Worm (Caenorhabditis elegans) whole organism, L4 larva: ENCODE measurements around the gene ceh-13.

Experiments
- D1046.2 ChIP-seq: fragments of 200-800 bp; sonication (Bioruptor generic); IDR thresholded peaks from 2 replicates; pipeline ENCODE4 v1.3.6; 2022; ENCODE audit warnings: missing genetic modification characterization, missing compliant biosample characterization
- F10B5.3 ChIP-seq: sonication (generic microtip); optimal IDR thresholded peaks from 2 replicates; lab custom pipeline; 2016; ENCODE audit warnings: mild to moderate bottlenecking, missing genetic modification characterization, missing compliant biosample characterization
- F26F4.8 ChIP-seq: fragments of 200-800 bp; sonication (Bioruptor generic); conservative IDR thresholded peaks from 2 replicates; pipeline ENCODE4 v1.3.6; 2022; ENCODE audit warnings: missing genetic modification characterization, missing compliant biosample characterization
- F37D6.2 ChIP-seq: sonication (generic microtip); optimal IDR thresholded peaks from 2 replicates; lab custom pipeline; 2016; ENCODE audit warnings: mild to moderate bottlenecking, missing genetic modification characterization, missing compliant biosample characterization
- F49E8.2 ChIP-seq: sonication (generic microtip); optimal IDR thresholded peaks from 2 replicates; lab custom pipeline; 2016; ENCODE audit warnings: missing compliant biosample characterization, mild to moderate bottlenecking, missing genetic modification characterization, borderline replicate concordance
- R02D3.7 ChIP-seq: fragments of 150-350 bp; sonication (generic microtip); optimal IDR thresholded peaks from 3 replicates; lab custom pipeline; 2014; ENCODE audit warnings: missing biosample characterization, missing genetic modification characterization
- T20F7.1 ChIP-seq: fragments of 200-800 bp; sonication (Bioruptor generic); optimal IDR thresholded peaks from 2 replicates; lab custom pipeline; 2018; ENCODE audit warnings: mild to moderate bottlenecking, missing genetic modification characterization, missing compliant biosample characterization
- T26A8.4 ChIP-seq: fragments of 200-800 bp; sonication (Bioruptor generic); IDR thresholded peaks from 2 replicates; pipeline ENCODE4 v1.3.6; 2022; ENCODE audit warnings: missing genetic modification characterization, missing compliant biosample characterization
- Y75B8A.6 ChIP-seq: fragments of 200-800 bp; sonication (Bioruptor generic); IDR thresholded peaks from 2 replicates; pipeline ENCODE4 v1.3.6; 2022; ENCODE audit warnings: missing genetic modification reagents, missing genetic modification characterization, missing compliant biosample characterization
- ZK546.5 ChIP-seq, 2 experiments: sonication (generic microtip); optimal IDR thresholded peaks; 2 replicates each; lab custom pipeline; 2017; ENCODE audit warnings: missing biosample characterization in 2 of 2, missing genetic modification characterization in 2 of 2
- arid-1 ChIP-seq: fragments of 200-800 bp; sonication (Bioruptor generic); conservative IDR thresholded peaks from 2 replicates; pipeline ENCODE4 v1.3.6; 2022; ENCODE audit warnings: missing genetic modification reagents, missing genetic modification characterization, missing compliant biosample characterization
- ceh-28 ChIP-seq: fragments of 150-350 bp; optimal IDR thresholded peaks from 2 replicates; lab custom pipeline; 2014; ENCODE audit warnings: missing biosample characterization, missing genetic modification reagents, missing genetic modification characterization
- ceh-44 ChIP-seq: fragments of 200-800 bp; sonication (Bioruptor generic); IDR thresholded peaks from 2 replicates; pipeline ENCODE4 v1.3.6; 2022; ENCODE audit warnings: missing genetic modification reagents, missing genetic modification characterization, missing compliant biosample characterization
- daf-16 ChIP-seq, 3 experiments: sonication (generic microtip); optimal IDR thresholded peaks; 2 replicates each; lab custom pipeline; 2016 to 2017; ENCODE audit warnings: missing genetic modification characterization in 3 of 3, missing genetic modification reagents in 3 of 3, mild to moderate bottlenecking in 2 of 3, missing compliant biosample characterization in 2 of 3, missing biosample characterization in 1 of 3, moderate library complexity in 1 of 3
- daf-8 ChIP-seq: fragments of 200-800 bp; sonication (Bioruptor generic); IDR thresholded peaks from 2 replicates; pipeline ENCODE4 v1.3.6; 2022; ENCODE audit warnings: missing genetic modification characterization, missing compliant biosample characterization
- dmd-6 ChIP-seq: fragments of 200-800 bp; sonication (Bioruptor generic); IDR thresholded peaks from 2 replicates; pipeline ENCODE4 v1.3.6; 2022; ENCODE audit warnings: missing genetic modification reagents, missing genetic modification characterization, missing compliant biosample characterization
- fkh-10 ChIP-seq: fragments of 150-350 bp; optimal IDR thresholded peaks from 2 replicates; lab custom pipeline; 2014; ENCODE audit warnings: missing biosample characterization, missing genetic modification reagents, missing genetic modification characterization
- fos-1 ChIP-seq: fragments of 150-350 bp; optimal IDR thresholded peaks from 2 replicates; lab custom pipeline; 2014; ENCODE audit warnings: missing biosample characterization, missing genetic modification characterization
- gei-8 ChIP-seq: fragments of 200-800 bp; sonication (Bioruptor generic); optimal IDR thresholded peaks from 2 replicates; lab custom pipeline; 2018; ENCODE audit warnings: mild to moderate bottlenecking, missing genetic modification characterization, missing compliant biosample characterization
- hlh-30 ChIP-seq: sonication (generic microtip); optimal IDR thresholded peaks from 2 replicates; lab custom pipeline; 2017; ENCODE audit warnings: antibody characterized with exemption, mild to moderate bottlenecking, missing genetic modification characterization, missing compliant biosample characterization; ENCODE audit not compliant: insufficient read depth
- lin-13 ChIP-seq: fragments of 150-350 bp; optimal IDR thresholded peaks from 2 replicates; lab custom pipeline; 2014; ENCODE audit warnings: missing biosample characterization, missing genetic modification reagents, missing genetic modification characterization
- lin-15B ChIP-seq: fragments of 150-350 bp; sonication (generic microtip); optimal IDR thresholded peaks from 3 replicates; lab custom pipeline; 2014; ENCODE audit warnings: missing biosample characterization, missing genetic modification characterization
- lir-3 ChIP-seq: sonication (generic microtip); optimal IDR thresholded peaks from 2 replicates; lab custom pipeline; 2016; ENCODE audit warnings: mild to moderate bottlenecking, missing genetic modification characterization, missing compliant biosample characterization
- lsy-2 ChIP-seq, 2 experiments: fragments of 150-350 bp in 1 of 2; sonication (generic microtip) in 1 of 2; optimal IDR thresholded peaks; 2 replicates each; lab custom pipeline; 2014 to 2017; ENCODE audit warnings: missing biosample characterization in 2 of 2, missing genetic modification characterization in 2 of 2
- mxl-2 ChIP-seq: fragments of 200-800 bp; sonication (Bioruptor generic); conservative IDR thresholded peaks from 2 replicates; pipeline ENCODE4 v1.3.6; 2022; ENCODE audit warnings: missing genetic modification reagents, missing genetic modification characterization, missing compliant biosample characterization
- nhr-25 ChIP-seq: sonication (generic microtip); optimal IDR thresholded peaks from 2 replicates; lab custom pipeline; 2017; ENCODE audit warnings: missing genetic modification characterization, mild to moderate bottlenecking, missing compliant biosample characterization, antibody characterized with exemption, moderate library complexity, borderline replicate concordance; ENCODE audit not compliant: insufficient read depth
- nhr-6 ChIP-seq: fragments of 150-350 bp; optimal IDR thresholded peaks from 2 replicates; lab custom pipeline; 2014; ENCODE audit warnings: missing biosample characterization, missing genetic modification characterization
- sdz-12 ChIP-seq: fragments of 200-800 bp; sonication (Bioruptor generic); optimal IDR thresholded peaks from 2 replicates; lab custom pipeline; 2018; ENCODE audit warnings: mild to moderate bottlenecking, missing genetic modification characterization, missing compliant biosample characterization
- set-16 ChIP-seq: fragments of 200-800 bp; sonication (Bioruptor generic); IDR thresholded peaks from 2 replicates; pipeline ENCODE4 v1.3.6; 2022; ENCODE audit warnings: missing genetic modification reagents, missing genetic modification characterization, missing compliant biosample characterization
- unc-62 ChIP-seq, 3 experiments: fragments of 150-350 bp in 1 of 3; sonication (generic microtip); optimal IDR thresholded peaks in 2 of 3; peaks in 1 of 3; 1 replicate in 1 of 3; 2 replicates in 2 of 3; lab custom pipeline; 2014 to 2017; ENCODE audit warnings: missing biosample characterization in 3 of 3, missing genetic modification characterization in 3 of 3, missing genetic modification reagents in 3 of 3, missing genotype in 1 of 3
- zag-1 ChIP-seq: fragments of 150-350 bp; optimal IDR thresholded peaks from 2 replicates; lab custom pipeline; 2014; ENCODE audit warnings: missing biosample characterization, missing genetic modification characterization
- zfp-2 ChIP-seq: sonication (generic microtip); optimal IDR thresholded peaks from 2 replicates; lab custom pipeline; 2016; ENCODE audit warnings: mild to moderate bottlenecking, missing genetic modification characterization, missing compliant biosample characterization

ceh-13 gene

DNA sequence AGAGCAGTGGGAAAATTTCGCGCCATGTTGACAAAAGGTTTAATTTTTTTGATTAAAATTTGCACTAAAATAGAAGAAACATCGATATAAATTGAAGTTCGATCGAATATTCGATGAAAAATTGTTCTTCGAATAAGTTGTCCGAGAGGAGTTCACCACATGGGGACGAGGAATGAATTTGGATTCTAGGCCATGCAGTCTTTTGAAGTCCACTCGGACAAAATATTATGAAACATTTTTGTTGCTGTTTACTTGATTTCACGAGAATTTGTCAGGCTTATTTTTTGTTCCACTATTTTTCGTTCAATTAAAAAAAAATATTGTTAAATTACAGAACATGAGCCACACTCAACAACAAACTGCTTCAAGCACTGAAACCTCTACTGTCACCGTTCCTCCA, 34.8 kb upstream of the ceh-13 start, which contains the start of the genes cux-7 and C07H6.2 (continued):
- TF ChIP-seq Y75B8A.6 (GFP tag; lab: Robert Waterston, UW) (no peak), F10B5.3 (peak; percentile 82), zfp-2 (peak; percentile 53), F37D6.2 (tag; lab: Kevin White, UChicago) (peak; percentile 85), lsy-2 (tag; optimal IDR thresholded peaks at IDR 0.05; lab: Kevin White, UChicago) (peak; percentile 60 to 96), arid-1 (peak; percentile 88), fkh-10 (GFP tag; lab: Kevin White, UChicago) (peak; percentile 42)

DNA sequence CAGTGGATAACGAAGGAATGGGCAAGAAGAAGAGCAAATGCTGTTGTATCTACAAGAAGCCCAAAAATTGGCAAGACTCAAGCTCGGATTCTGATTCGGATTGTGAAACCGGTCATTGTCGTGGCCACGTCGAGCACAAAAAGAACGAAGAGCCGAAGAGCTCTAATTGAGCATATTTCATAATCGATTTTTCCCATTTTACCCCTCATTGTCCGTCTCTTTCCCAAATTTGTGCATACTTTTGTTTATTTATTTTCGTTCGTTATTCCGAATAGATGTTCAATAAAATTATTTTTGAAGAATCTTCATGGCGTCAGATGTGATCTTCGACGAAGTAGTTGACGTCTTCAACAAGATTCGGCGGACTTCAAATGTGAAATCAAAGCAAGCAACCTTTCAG, 34.3 kb upstream of the ceh-13 start, which contains the start of gene lig-4:
TSS of gene lig-4 (plus strand) at position 301 of the 400 bp plus-strand sequence.
- TF ChIP-seq lin-15B (tag; lab: Kevin White, UChicago) (no peak), nhr-6 (tag; lab: Kevin White, UChicago) (no peak), F26F4.8 (GFP tag; lab: Robert Waterston, UW) (no peak), nhr-25 (no peak), D1046.2 (no peak), lsy-2 (tag; optimal IDR thresholded peaks at IDR 0.05; lab: Kevin White, UChicago) (no peak), F49E8.2 (tag; lab: Kevin White, UChicago) (no peak), gei-8 (GFP tag; lab: Kevin White, UChicago) (no peak), T26A8.4 (GFP tag; lab: Robert Waterston, UW) (no peak), daf-16 (GFP tag; optimal IDR thresholded peaks at IDR 0.05; lab: Kevin White, UChicago) (no peak), daf-16 (tag; optimal IDR thresholded peaks at IDR 0.05; lab: Kevin White, UChicago) (no peak), sdz-12 (GFP tag; lab: Kevin White, UChicago) (no peak), fos-1 (tag; lab: Kevin White, UChicago) (no peak), lin-13 (GFP tag; lab: Kevin White, UChicago) (no peak), set-16 (GFP tag; lab: Robert Waterston, UW) (no peak), T20F7.1 (no peak), hlh-30 (no peak), R02D3.7 (no peak)

DNA sequence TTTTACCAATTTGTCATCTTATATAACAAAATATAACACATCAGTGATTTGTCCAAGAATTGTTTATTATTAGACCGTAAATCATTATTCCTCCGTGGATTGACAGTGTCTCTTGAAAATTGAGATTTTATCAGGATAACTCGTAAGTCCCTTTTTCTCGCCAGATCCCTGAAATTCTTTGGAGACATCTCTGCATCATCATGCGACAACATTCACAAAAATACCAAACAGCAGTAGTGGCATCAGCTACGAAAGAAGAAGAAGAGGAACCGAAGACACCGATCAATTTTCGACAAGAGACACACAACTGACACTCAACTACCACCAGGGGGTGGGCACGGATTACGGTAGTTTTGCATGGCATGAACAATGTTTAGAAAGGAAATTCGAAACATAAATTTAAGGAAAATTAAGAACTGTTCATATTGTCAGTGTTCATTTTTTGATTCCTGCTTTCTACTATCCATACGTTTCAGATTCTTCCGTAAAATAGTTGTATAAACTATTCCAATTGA, 30.6 kb upstream of the ceh-13 start:
- TF ChIP-seq arid-1 = no peak
- no peak for TF ChIP-seq daf-8 (GFP tag; lab: Robert Waterston, UW)
- TF ChIP-seq lir-3 = no peak
- TF ChIP-seq F49E8.2 (tag; lab: Kevin White, UChicago) = no peak
- no peak for TF ChIP-seq R02D3.7
- TF ChIP-seq unc-62 (GFP tag; optimal IDR thresholded peaks at IDR 0.05 in 1 of 2; lab: Kevin White, UChicago) = peak in 1 of 2 experiments; percentile 74
- no peak for TF ChIP-seq unc-62 (tag; optimal IDR thresholded peaks at IDR 0.05; lab: Kevin White, UChicago)
- TF ChIP-seq ceh-28 = no peak
- peak; percentile 40 to 76 for TF ChIP-seq lsy-2 (tag; optimal IDR thresholded peaks at IDR 0.05; lab: Kevin White, UChicago)
- no peak for TF ChIP-seq zag-1 (tag; lab: Kevin White, UChicago)
- no peak for TF ChIP-seq sdz-12 (GFP tag; lab: Kevin White, UChicago)
- TF ChIP-seq hlh-30 = peak; percentile 13

DNA sequence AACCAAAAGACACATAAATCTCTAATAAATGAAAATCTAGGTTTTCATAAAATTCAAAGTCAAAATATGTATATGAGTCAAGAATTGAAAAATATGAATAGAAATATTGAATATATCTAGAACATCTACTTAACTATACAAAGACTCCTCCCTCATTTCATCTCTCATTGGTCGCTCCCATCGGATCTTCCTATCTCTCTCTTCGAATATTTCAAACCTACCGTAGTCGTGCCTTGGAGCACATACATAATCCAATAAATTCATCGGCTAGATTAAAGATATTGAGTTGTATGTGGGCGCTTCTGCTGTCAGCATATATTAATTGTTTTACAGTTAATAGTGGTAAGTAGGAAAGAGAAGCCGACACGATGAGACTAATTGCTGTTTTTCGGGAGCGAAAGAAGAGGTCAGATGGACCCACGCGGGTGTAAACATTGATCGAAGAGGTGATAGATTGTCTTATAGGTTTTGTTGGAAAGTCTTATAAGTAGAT, 28.4 kb upstream of the ceh-13 start:
- TF ChIP-seq lsy-2 (tag; optimal IDR thresholded peaks at IDR 0.05; lab: Kevin White, UChicago) = peak in 1 of 2 experiments; percentile 5
- peak in 1 of 2 experiments; percentile 31 for TF ChIP-seq unc-62 (GFP tag; optimal IDR thresholded peaks at IDR 0.05 in 1 of 2; lab: Kevin White, UChicago)
- no peak for TF ChIP-seq unc-62 (tag; optimal IDR thresholded peaks at IDR 0.05; lab: Kevin White, UChicago)
- TF ChIP-seq mxl-2 (GFP tag; lab: Robert Waterston, UW) = no peak
- TF ChIP-seq, all 104 proteins: peak for 2

DNA sequence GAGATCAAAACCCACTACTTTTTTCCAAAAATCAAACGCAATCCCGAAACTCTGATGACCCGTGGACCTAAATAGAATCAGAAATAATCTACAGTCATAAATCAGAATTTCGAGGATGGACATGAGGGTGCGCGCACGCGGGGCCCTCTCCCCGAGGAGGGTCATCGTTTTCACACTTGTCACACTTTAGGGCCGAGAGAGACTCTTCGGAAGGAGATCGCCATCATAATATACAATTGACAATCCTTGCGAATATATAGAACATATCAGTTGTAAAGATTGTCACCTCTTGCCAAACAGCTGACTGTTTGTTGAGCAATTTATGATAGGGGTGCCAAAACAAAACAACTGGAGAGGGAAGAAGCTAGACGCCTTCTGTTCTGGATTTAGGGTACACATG, 25.4 kb upstream of the ceh-13 start:
- TF ChIP-seq dmd-6 (GFP tag; lab: Robert Waterston, UW) (no peak), zag-1 (tag; lab: Kevin White, UChicago) (no peak), fkh-10 (GFP tag; lab: Kevin White, UChicago) (no peak), ZK546.5 (tag; optimal IDR thresholded peaks at IDR 0.05; lab: Kevin White, UChicago) (no peak), ceh-44 (GFP tag; lab: Robert Waterston, UW) (no peak), lin-13 (GFP tag; lab: Kevin White, UChicago) (no peak)
